Worm (Caenorhabditis elegans) whole organism, young adult: ENCODE results near the gene lgmn-1.

Experiments used
- B0336.3 ChIP-seq: fragments of 200-800 bp; sonication (Bioruptor generic); IDR thresholded peaks from 2 replicates; pipeline ENCODE4 v1.3.6; 2022; ENCODE audit warnings: missing genetic modification characterization, missing compliant biosample characterization
- F22D6.2 ChIP-seq: sonication (generic microtip); optimal IDR thresholded peaks from 2 replicates; lab custom pipeline; 2016; ENCODE audit warnings: mild to moderate bottlenecking, missing genetic modification characterization, missing compliant biosample characterization
- F23B12.7 ChIP-seq: sonication (generic microtip); optimal IDR thresholded peaks from 2 replicates; lab custom pipeline; 2017; ENCODE audit warnings: missing genetic modification characterization, mild to moderate bottlenecking, missing compliant biosample characterization, antibody characterized with exemption, moderate library complexity; ENCODE audit not compliant: insufficient read depth
- F33H1.4 ChIP-seq: fragments of 200-800 bp; sonication (Bioruptor generic); IDR thresholded peaks from 2 replicates; pipeline ENCODE4 v1.3.6; 2022; ENCODE audit warnings: missing genetic modification reagents, missing genetic modification characterization, missing compliant biosample characterization
- K11D2.4 ChIP-seq: fragments of 200-800 bp; sonication (Bioruptor generic); IDR thresholded peaks from 2 replicates; pipeline ENCODE4 v1.3.6; 2022; ENCODE audit warnings: missing genetic modification reagents, missing genetic modification characterization, missing compliant biosample characterization
- K12H6.12 ChIP-seq: fragments of 200-800 bp; sonication (Bioruptor generic); optimal IDR thresholded peaks from 2 replicates; lab custom pipeline; 2018; ENCODE audit warnings: mild to moderate bottlenecking, missing genetic modification characterization, missing compliant biosample characterization
- Y53G8AR.9 ChIP-seq: fragments of 200-800 bp; sonication (Bioruptor generic); conservative IDR thresholded peaks from 2 replicates; pipeline ENCODE4 v1.3.6; 2022; ENCODE audit warnings: missing genetic modification reagents, missing genetic modification characterization, missing compliant biosample characterization
- Y95B8A.8 ChIP-seq: fragments of 200-800 bp; sonication (Bioruptor generic); IDR thresholded peaks from 2 replicates; pipeline ENCODE4 v1.3.6; 2022; ENCODE audit warnings: missing genetic modification reagents, missing genetic modification characterization, missing compliant biosample characterization
- akir-1 ChIP-seq: fragments of 200-800 bp; sonication (Bioruptor generic); optimal IDR thresholded peaks from 2 replicates; lab custom pipeline; 2018; ENCODE audit warnings: mild to moderate bottlenecking, missing genetic modification characterization, moderate library complexity, missing compliant biosample characterization
- atf-7 ChIP-seq: sonication (generic microtip); optimal IDR thresholded peaks from 2 replicates; lab custom pipeline; 2017; ENCODE audit warnings: mild to moderate bottlenecking, missing genetic modification characterization, missing compliant biosample characterization
- attf-5 ChIP-seq: fragments of 200-800 bp; sonication (Bioruptor generic); optimal IDR thresholded peaks from 2 replicates; lab custom pipeline; 2018; ENCODE audit warnings: mild to moderate bottlenecking, missing genetic modification characterization, missing compliant biosample characterization
- cebp-1 ChIP-seq, 2 experiments: fragments of 200-800 bp in 1 of 2; sonication (Bioruptor generic) in 1 of 2; sonication (generic microtip) in 1 of 2; IDR thresholded peaks in 1 of 2; optimal IDR thresholded peaks in 1 of 2; 2 replicates each; pipeline versions ENCODE4 v1.3.6 to Lab custom; 2017 to 2022; ENCODE audit warnings: missing compliant biosample characterization in 2 of 2, missing genetic modification characterization in 2 of 2, mild to moderate bottlenecking in 1 of 2, missing genetic modification reagents in 1 of 2, moderate library complexity in 1 of 2
- ceh-27 ChIP-seq: fragments of 200-800 bp; sonication (Bioruptor generic); optimal IDR thresholded peaks from 2 replicates; lab custom pipeline; 2018; ENCODE audit warnings: mild to moderate bottlenecking, missing genetic modification characterization, moderate library complexity, missing compliant biosample characterization
- ceh-91 ChIP-seq: fragments of 200-800 bp; sonication (Bioruptor generic); IDR thresholded peaks from 2 replicates; pipeline ENCODE4 v1.3.6; 2022; ENCODE audit warnings: missing genetic modification reagents, missing genetic modification characterization, missing compliant biosample characterization
- dox-1 ChIP-seq: fragments of 200-800 bp; sonication (Bioruptor generic); IDR thresholded peaks from 2 replicates; pipeline ENCODE4 v1.3.6; 2022; ENCODE audit warnings: missing genetic modification reagents, missing genetic modification characterization, missing compliant biosample characterization
- ets-4 ChIP-seq: fragments of 200-800 bp; sonication (Bioruptor generic); optimal IDR thresholded peaks from 2 replicates; lab custom pipeline; 2018; ENCODE audit warnings: mild to moderate bottlenecking, missing genetic modification characterization, missing compliant biosample characterization
- gei-17 ChIP-seq: fragments of 200-800 bp; sonication (Bioruptor generic); optimal IDR thresholded peaks from 2 replicates; lab custom pipeline; 2018; ENCODE audit warnings: mild to moderate bottlenecking, missing genetic modification characterization, missing compliant biosample characterization
- him-1 ChIP-seq: sonication (generic microtip); optimal IDR thresholded peaks from 2 replicates; lab custom pipeline; 2016; ENCODE audit warnings: missing genotype, missing genetic modification reagents, missing genetic modification characterization, missing compliant biosample characterization
- hsf-1 ChIP-seq: fragments of 200-800 bp; sonication (Bioruptor generic); IDR thresholded peaks from 2 replicates; pipeline ENCODE4 v1.3.6; 2022; ENCODE audit warnings: missing genetic modification reagents, missing genetic modification characterization, missing compliant biosample characterization
- let-607 ChIP-seq, 2 experiments: fragments of 200-800 bp in 1 of 2; sonication (Bioruptor generic) in 1 of 2; sonication (generic microtip) in 1 of 2; optimal IDR thresholded peaks; 2 replicates each; lab custom pipeline; 2016 to 2018; ENCODE audit warnings: mild to moderate bottlenecking in 2 of 2, missing compliant biosample characterization in 2 of 2, missing genetic modification characterization in 2 of 2, moderate library complexity in 2 of 2, missing genotype in 1 of 2
- lin-54 ChIP-seq: fragments of 200-800 bp; sonication (Bioruptor generic); optimal IDR thresholded peaks from 2 replicates; lab custom pipeline; 2018; ENCODE audit warnings: mild to moderate bottlenecking, missing genetic modification characterization, missing compliant biosample characterization
- lsy-27 ChIP-seq: sonication (generic microtip); optimal IDR thresholded peaks from 2 replicates; lab custom pipeline; 2017; ENCODE audit warnings: missing genetic modification characterization, mild to moderate bottlenecking, missing compliant biosample characterization, antibody characterized with exemption, missing genotype, borderline replicate concordance; ENCODE audit not compliant: insufficient read depth
- madf-6 ChIP-seq: fragments of 200-800 bp; sonication (Bioruptor generic); IDR thresholded peaks from 2 replicates; pipeline ENCODE4 v1.3.6; 2022; ENCODE audit warnings: missing genetic modification reagents, missing genetic modification characterization, missing compliant biosample characterization
- madf-8 ChIP-seq: fragments of 200-800 bp; sonication (Bioruptor generic); conservative IDR thresholded peaks from 2 replicates; pipeline ENCODE4 v1.3.6; 2022; ENCODE audit warnings: missing genetic modification reagents, missing genetic modification characterization, missing compliant biosample characterization
- mxl-1 ChIP-seq: sonication (generic microtip); optimal IDR thresholded peaks from 2 replicates; lab custom pipeline; 2016; ENCODE audit warnings: missing genetic modification characterization, missing compliant biosample characterization
- nfya-2 ChIP-seq: fragments of 200-800 bp; sonication (Bioruptor generic); IDR thresholded peaks from 2 replicates; pipeline ENCODE4 v1.3.6; 2022; ENCODE audit warnings: missing genetic modification reagents, missing genetic modification characterization, missing compliant biosample characterization
- nhr-80 ChIP-seq: sonication (generic microtip); optimal IDR thresholded peaks from 2 replicates; lab custom pipeline; 2016; ENCODE audit warnings: missing genetic modification characterization, missing compliant biosample characterization
- rpc-1 ChIP-seq, 2 experiments: fragments of 150-350 bp in 1 of 2; sonication (generic microtip) in 1 of 2; optimal IDR thresholded peaks; 2 replicates each; lab custom pipeline; 2014 to 2018; ENCODE audit warnings: missing biosample characterization in 1 of 2, missing genetic modification characterization in 1 of 2, missing genetic modification reagents in 1 of 2, missing genotype in 1 of 2
- sea-2 ChIP-seq: fragments of 200-800 bp; sonication (Bioruptor generic); IDR thresholded peaks from 2 replicates; pipeline ENCODE4 v1.3.6; 2022; ENCODE audit warnings: missing genetic modification characterization, missing compliant biosample characterization
- snpc-1.1 ChIP-seq: sonication (generic microtip); optimal IDR thresholded peaks from 2 replicates; lab custom pipeline; 2017; ENCODE audit warnings: missing genetic modification characterization, mild to moderate bottlenecking, missing compliant biosample characterization, antibody characterized with exemption, moderate library complexity, missing genotype, missing genetic modification reagents; ENCODE audit not compliant: insufficient read depth
- snpc-1.3 ChIP-seq: sonication (generic microtip); optimal IDR thresholded peaks from 2 replicates; lab custom pipeline; 2017; ENCODE audit warnings: missing genetic modification characterization, mild to moderate bottlenecking, missing compliant biosample characterization, antibody characterized with exemption, moderate library complexity, missing genotype, missing genetic modification reagents; ENCODE audit not compliant: insufficient read depth
- somi-1 ChIP-seq: fragments of 200-800 bp; sonication (Bioruptor generic); optimal IDR thresholded peaks from 2 replicates; lab custom pipeline; 2018; ENCODE audit warnings: mild to moderate bottlenecking, missing genetic modification characterization, missing compliant biosample characterization
- tbp1 ChIP-seq: fragments of 200-800 bp; sonication (Bioruptor generic); optimal IDR thresholded peaks from 2 replicates; lab custom pipeline; 2018; ENCODE audit warnings: mild to moderate bottlenecking, missing genetic modification characterization, missing compliant biosample characterization
- ztf-22 ChIP-seq: fragments of 200-800 bp; sonication (Bioruptor generic); optimal IDR thresholded peaks from 2 replicates; lab custom pipeline; 2018; ENCODE audit warnings: mild to moderate bottlenecking, missing genetic modification characterization, moderate library complexity, missing compliant biosample characterization
- ztf-28 ChIP-seq: fragments of 200-800 bp; sonication (Bioruptor generic); IDR thresholded peaks from 2 replicates; pipeline ENCODE4 v1.3.6; 2022; ENCODE audit warnings: missing genetic modification reagents, missing genetic modification characterization, missing compliant biosample characterization

lgmn-1 gene

ce11 chrV:12465399-12465798 lies 47.5 kb upstream of the lgmn-1 start (continued):
- TF ChIP-seq K12H6.12 (tag; lab: Kevin White, UChicago) (peak; percentile 89), madf-6 (GFP tag; lab: Robert Waterston, UW) (peak; percentile 17; the same call in 1 of the 2 replicates), tbp1 (GFP tag; lab: Kevin White, UChicago) (peak; percentile 1), F33H1.4 (GFP tag; lab: Robert Waterston, UW) (0 out of 2 replicates have a peak, but pooled peaks have one; percentile 19), ceh-27 (peak; percentile 76), B0336.3 (GFP tag; lab: Robert Waterston, UW) (0 out of 2 replicates have a peak, but pooled peaks have one; percentile 28), ztf-22 (GFP tag; lab: Kevin White, UChicago) (peak; percentile 0)

ce11 chrV:12466653-12467052 lies 46.2 kb upstream of the lgmn-1 start:
- no peak for TF ChIP-seq ztf-28 (GFP tag; lab: Robert Waterston, UW)
- peak; percentile 22; the same call in 1 of the 2 replicates for TF ChIP-seq madf-6 (GFP tag; lab: Robert Waterston, UW)

ce11 chrV:12467755-12468154 lies 45.1 kb upstream of the lgmn-1 start:
- TF ChIP-seq attf-5 (GFP tag; lab: Kevin White, UChicago) (peak; percentile 19), dox-1 (GFP tag; lab: Robert Waterston, UW) (peak; percentile 45; the same call in 1 of the 2 replicates), gei-17 (GFP tag; lab: Kevin White, UChicago) (no peak), let-607 (tag; optimal IDR thresholded peaks at IDR 0.05; lab: Kevin White, UChicago) (peak in 1 of 2 experiments; percentile 3), cebp-1 (GFP tag; IDR thresholded peaks at IDR 0.05; lab: Robert Waterston, UW) (no peak), cebp-1 (tag; optimal IDR thresholded peaks at IDR 0.05; lab: Kevin White, UChicago) (peak; percentile 22), nhr-80 (peak; percentile 98)

ce11 chrV:12468363-12468762 lies 44.5 kb upstream of the lgmn-1 start, which contains the start of gene F28C1.3:
Gene F28C1.3, plus strand, starts transcription at chrV:12468663.
- TF ChIP-seq snpc-1.1 (tag; lab: Kevin White, UChicago) (no peak), lsy-27 (no peak), madf-8 (GFP tag; lab: Robert Waterston, UW) (no peak), Y53G8AR.9 (GFP tag; lab: Robert Waterston, UW) (no peak), hsf-1 (GFP tag; lab: Robert Waterston, UW) (no peak), F23B12.7 (tag; lab: Kevin White, UChicago) (no peak), ceh-91 (GFP tag; lab: Robert Waterston, UW) (no peak), atf-7 (no peak), nhr-80 (no peak)

ce11 chrV:12470324-12470723 lies 42.5 kb upstream of the lgmn-1 start:
- TF ChIP-seq let-607 (tag; optimal IDR thresholded peaks at IDR 0.05; lab: Kevin White, UChicago) (no peak), Y95B8A.8 (GFP tag; lab: Robert Waterston, UW) (no peak), F23B12.7 (tag; lab: Kevin White, UChicago) (no peak), snpc-1.1 (tag; lab: Kevin White, UChicago) (no peak), akir-1 (GFP tag; lab: Kevin White, UChicago) (no peak), snpc-1.3 (tag; lab: Kevin White, UChicago) (no peak), nfya-2 (GFP tag; lab: Robert Waterston, UW) (no peak), ets-4 (GFP tag; lab: Kevin White, UChicago) (no peak), F22D6.2 (no peak), lin-54 (GFP tag; lab: Kevin White, UChicago) (no peak), ceh-27 (no peak), K11D2.4 (no peak), sea-2 (GFP tag; lab: Robert Waterston, UW) (no peak), mxl-1 (tag; lab: Kevin White, UChicago) (no peak), madf-6 (GFP tag; lab: Robert Waterston, UW) (no peak), somi-1 (GFP tag; lab: Kevin White, UChicago) (no peak), rpc-1 (optimal IDR thresholded peaks at IDR 0.05; lab: Kevin White, UChicago) (no peak), rpc-1 (tag; optimal IDR thresholded peaks at IDR 0.05; lab: Kevin White, UChicago) (no peak), him-1 (tag; lab: Kevin White, UChicago) (no peak)
